Fruit fly (Drosophila melanogaster) whole organism, adult: ENCODE measurements around the gene IRSp53.

Experiments
- CG11617 ChIP-seq: fragments of 200-800 bp; sonication (Bioruptor generic); optimal IDR thresholded peaks from 2 replicates; lab custom pipeline; 2017; ENCODE audit warnings: mild to moderate bottlenecking, missing biosample characterization, missing genetic modification reagents, missing genetic modification characterization
- CG12768 ChIP-seq: fragments of 200-800 bp; sonication (Bioruptor generic); optimal IDR thresholded peaks from 2 replicates; lab custom pipeline; 2017; ENCODE audit warnings: missing biosample characterization, missing genetic modification characterization, mild to moderate bottlenecking, moderate library complexity, missing genetic modification reagents
- CG14711 ChIP-seq: fragments of 200-800 bp; sonication (Bioruptor generic); optimal IDR thresholded peaks from 2 replicates; lab custom pipeline; 2018; ENCODE audit warnings: missing biosample characterization, mild to moderate bottlenecking, missing genetic modification characterization, moderate library complexity
- CG1620 ChIP-seq: fragments of 200-800 bp; sonication (Bioruptor generic); optimal IDR thresholded peaks from 2 replicates; lab custom pipeline; 2016; ENCODE audit warnings: missing biosample characterization, missing genetic modification characterization
- CG33017 ChIP-seq: fragments of 200-800 bp; sonication (Bioruptor generic); optimal IDR thresholded peaks from 2 replicates; lab custom pipeline; 2018; ENCODE audit warnings: missing biosample characterization, mild to moderate bottlenecking, missing genetic modification characterization, moderate library complexity
- CG5204 ChIP-seq: fragments of 200-800 bp; sonication (Bioruptor generic); optimal IDR thresholded peaks from 2 replicates; lab custom pipeline; 2016; ENCODE audit warnings: missing biosample characterization, missing genetic modification characterization
- CG7045 ChIP-seq: fragments of 200-800 bp; sonication (Bioruptor generic); optimal IDR thresholded peaks from 2 replicates; lab custom pipeline; 2017; ENCODE audit warnings: missing biosample characterization, mild to moderate bottlenecking, missing genetic modification characterization
- CG7101 ChIP-seq: fragments of 200-800 bp; sonication (Bioruptor generic); optimal IDR thresholded peaks from 2 replicates; lab custom pipeline; 2018; ENCODE audit warnings: missing biosample characterization, mild to moderate bottlenecking, missing genetic modification characterization, moderate library complexity
- Clk ChIP-seq: fragments of 200-800 bp; sonication (Bioruptor generic); optimal IDR thresholded peaks from 2 replicates; lab custom pipeline; 2017; ENCODE audit warnings: missing biosample characterization, missing genetic modification characterization
- Crg-1 ChIP-seq: fragments of 200-800 bp; sonication (Bioruptor generic); optimal IDR thresholded peaks from 2 replicates; lab custom pipeline; 2016; ENCODE audit warnings: missing biosample characterization, missing genetic modification characterization
- Hr96 ChIP-seq: fragments of 200-800 bp; sonication (Bioruptor generic); optimal IDR thresholded peaks from 2 replicates; lab custom pipeline; 2016; ENCODE audit warnings: missing biosample characterization, missing genetic modification characterization
- Mnt ChIP-seq: fragments of 200-800 bp; sonication (Bioruptor generic); optimal IDR thresholded peaks from 2 replicates; lab custom pipeline; 2016; ENCODE audit warnings: missing biosample characterization, mild to moderate bottlenecking, missing genetic modification characterization
- bab1 ChIP-seq: fragments of 200-800 bp; sonication (Bioruptor generic); optimal IDR thresholded peaks from 3 replicates; lab custom pipeline; 2019; ENCODE audit warnings: missing biosample characterization, mild to moderate bottlenecking, missing genetic modification characterization, moderate library complexity
- cic ChIP-seq: fragments of 200-800 bp; sonication (Bioruptor generic); optimal IDR thresholded peaks from 2 replicates; lab custom pipeline; 2017; ENCODE audit warnings: missing biosample characterization, mild to moderate bottlenecking, missing genetic modification characterization, moderate library complexity
- cnc ChIP-seq, 2 experiments: fragments of >200 bp; optimal IDR thresholded peaks; 2 replicates each; lab custom pipeline; 2017
- kay ChIP-seq: fragments of 200-800 bp; sonication (Bioruptor generic); peaks from one replicate; lab custom pipeline; 2016; ENCODE audit warnings: missing biosample characterization, missing genetic modification characterization, borderline replicate concordance
- ovo ChIP-seq: fragments of 200-800 bp; sonication (Bioruptor generic); optimal IDR thresholded peaks from 2 replicates; lab custom pipeline; 2016; ENCODE audit warnings: missing biosample characterization, missing genetic modification characterization
- pad ChIP-seq: fragments of 200-800 bp; sonication (Bioruptor generic); optimal IDR thresholded peaks from 3 replicates; lab custom pipeline; 2017; ENCODE audit warnings: missing biosample characterization, missing genetic modification characterization, mild to moderate bottlenecking, moderate library complexity, missing genetic modification reagents
- tj ChIP-seq: fragments of 200-800 bp; sonication (Bioruptor generic); optimal IDR thresholded peaks from 3 replicates; lab custom pipeline; 2017; ENCODE audit warnings: missing biosample characterization, mild to moderate bottlenecking, missing genetic modification characterization, moderate library complexity
- toe ChIP-seq: fragments of 200-800 bp; sonication (Bioruptor generic); optimal IDR thresholded peaks from 2 replicates; lab custom pipeline; 2016; ENCODE audit warnings: missing biosample characterization, missing genetic modification characterization

The IRSp53 gene

DNA sequence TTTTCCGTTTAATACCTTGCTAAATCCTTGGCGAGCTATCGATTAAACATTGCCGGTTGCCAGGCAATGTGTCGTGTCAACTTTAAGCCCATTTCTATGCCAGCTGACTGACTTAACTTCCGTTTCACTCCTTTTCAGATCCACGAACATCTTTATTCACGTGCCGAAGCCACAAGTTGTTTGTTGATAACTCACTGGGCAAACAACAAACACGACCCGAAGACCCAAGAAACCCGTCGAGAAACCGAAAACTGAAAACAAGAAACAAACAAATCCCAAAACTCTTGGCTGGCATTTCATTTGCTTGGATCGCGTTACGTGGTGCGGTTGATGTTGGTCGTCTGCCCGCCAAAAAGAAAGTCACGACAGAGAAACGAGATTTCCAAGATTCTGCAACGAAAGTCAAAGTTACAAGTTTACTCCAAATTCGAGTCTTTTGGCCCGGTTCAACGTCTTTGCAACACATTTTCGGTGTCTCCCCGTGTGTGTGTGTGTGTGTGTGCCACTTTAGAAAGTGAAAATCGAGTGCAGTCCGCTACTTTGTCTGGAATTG is 15.0 kb downstream of the IRSp53 start, which contains the start of gene CG6216:
Gene CG6216 (minus strand): TSS at position 51 of the 553 bp plus-strand sequence.
- TF ChIP-seq Clk (GFP tag; lab: Kevin White, UChicago) (no peak), CG11617 (GFP tag; lab: Kevin White, UChicago) (no peak), CG5204 (no peak), CG7045 (GFP tag; lab: Kevin White, UChicago) (no peak), kay (no peak), cic (GFP tag; lab: Kevin White, UChicago) (no peak), ovo (GFP tag; lab: Kevin White, UChicago) (no peak), toe (GFP tag; lab: Kevin White, UChicago) (no peak), cnc (optimal IDR thresholded peaks at IDR 0.05; lab: Kevin White, UChicago) (no peak), CG7101 (tag; lab: Kevin White, UChicago) (no peak), pad (GFP tag; lab: Kevin White, UChicago) (no peak)

DNA sequence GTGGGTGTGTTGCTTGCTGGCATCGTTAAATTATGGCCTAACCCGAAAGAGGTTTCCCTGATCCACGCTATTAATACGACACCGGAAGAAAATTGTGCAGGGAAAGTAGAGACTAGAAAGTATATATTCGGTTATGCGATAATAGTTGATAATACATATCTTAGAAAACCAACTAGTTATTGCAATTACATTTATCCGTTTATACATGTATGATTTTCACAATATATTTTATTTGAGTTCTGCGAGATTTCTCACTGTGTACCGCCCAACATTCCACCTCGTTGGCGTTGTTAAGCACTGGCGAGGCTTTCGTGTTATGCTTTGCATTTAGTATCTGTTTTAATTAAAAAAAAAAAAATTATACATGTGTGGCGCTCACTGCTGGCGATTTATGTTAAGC is 19.5 kb downstream of the IRSp53 start:
- TF ChIP-seq ovo (GFP tag; lab: Kevin White, UChicago) (no peak), kay (no peak), CG7045 (GFP tag; lab: Kevin White, UChicago) (no peak), Hr96 (GFP tag; lab: Kevin White, UChicago) (no peak), toe (GFP tag; lab: Kevin White, UChicago) (no peak), cic (GFP tag; lab: Kevin White, UChicago) (no peak), CG5204 (no peak), tj (GFP tag; lab: Kevin White, UChicago) (no peak), Mnt (GFP tag; lab: Kevin White, UChicago) (no peak)

DNA sequence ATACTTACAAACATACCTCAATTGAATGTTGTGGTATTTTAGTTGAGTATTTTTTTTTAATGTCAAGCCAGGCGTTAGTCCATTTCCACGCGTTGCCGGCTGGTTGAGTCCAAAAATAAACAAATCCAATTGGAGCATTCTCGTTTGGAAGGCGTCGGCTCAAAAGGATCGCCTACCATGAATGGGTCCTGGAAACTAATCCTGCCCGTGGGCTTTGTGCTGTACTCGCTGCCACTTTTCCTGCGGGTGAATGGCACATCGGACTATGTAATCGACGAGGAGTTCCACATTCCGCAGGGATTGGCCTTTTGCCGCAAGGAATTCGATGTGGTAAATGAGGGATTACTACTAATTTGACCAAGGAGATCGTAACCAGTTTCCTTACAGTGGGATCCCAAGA is 29.1 kb downstream of the IRSp53 start, which contains the start of gene Alg10:
Gene Alg10 (plus strand): TSS at position 73 of the 400 bp plus-strand sequence.
- TF ChIP-seq tj (GFP tag; lab: Kevin White, UChicago) (no peak), CG5204 (no peak), CG33017 (tag; lab: Kevin White, UChicago) (no peak), toe (GFP tag; lab: Kevin White, UChicago) (no peak)

DNA sequence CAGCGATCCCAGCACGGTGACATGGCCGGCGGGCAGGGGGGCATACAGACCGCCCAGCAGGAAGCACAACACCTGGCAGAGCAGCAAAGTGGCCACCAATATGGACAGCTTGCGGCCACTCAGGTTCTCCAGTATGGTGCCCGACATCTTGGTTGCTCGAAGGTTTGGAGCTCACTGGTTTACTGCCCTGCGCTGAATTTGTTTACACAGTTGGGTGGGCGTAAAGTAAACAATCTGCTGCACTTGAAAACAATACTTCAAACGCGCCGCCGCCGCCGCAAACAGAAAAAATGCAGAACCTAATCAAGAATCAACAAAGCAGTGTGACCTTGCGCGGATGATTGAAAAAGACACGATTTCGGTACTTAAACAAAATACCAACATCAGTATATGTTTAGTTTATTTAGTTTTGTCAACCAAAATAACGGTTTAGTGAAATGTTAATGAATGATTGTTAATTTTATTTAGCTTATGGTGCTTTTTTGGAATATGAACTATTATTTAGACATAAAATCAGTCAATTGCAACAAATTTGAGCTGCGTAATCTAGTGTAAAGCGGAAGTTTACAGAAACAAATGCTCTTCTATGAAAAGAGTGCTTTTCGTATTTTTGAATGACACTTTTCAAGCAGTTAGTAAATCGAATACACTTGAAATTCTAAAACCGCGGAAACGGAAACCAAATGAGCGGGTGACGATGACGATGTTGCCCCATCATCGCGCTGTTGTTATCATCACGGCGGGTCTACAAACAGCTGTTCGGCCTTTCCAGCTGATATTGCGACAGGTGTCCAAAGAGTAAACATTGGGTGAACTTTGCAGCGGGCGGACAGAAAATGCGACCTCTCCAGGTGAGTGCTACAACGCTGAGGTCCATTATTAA is 33.7 kb downstream of the IRSp53 start, which contains the start of the genes wls and Adck5:
Gene wls (minus strand): TSS at position 327 of the 883 bp plus-strand sequence.
Gene Adck5 (plus strand): TSS at position 519 of the 883 bp plus-strand sequence.
- TF ChIP-seq CG1620 (GFP tag; lab: Kevin White, UChicago) (peak; percentile 47), Crg-1 (GFP tag; lab: Kevin White, UChicago) (peak; percentile 38), cnc (optimal IDR thresholded peaks at IDR 0.05; lab: Kevin White, UChicago) (no peak), CG11617 (GFP tag; lab: Kevin White, UChicago) (peak; percentile 77), CG33017 (tag; lab: Kevin White, UChicago) (peak; percentile 49), toe (GFP tag; lab: Kevin White, UChicago) (peak; percentile 52), kay (no peak), CG12768 (peak; percentile 67), Mnt (GFP tag; lab: Kevin White, UChicago) (peak; percentile 24), pad (GFP tag; lab: Kevin White, UChicago) (peak; percentile 43), bab1 (peak; percentile 90), Hr96 (GFP tag; lab: Kevin White, UChicago) (peak; percentile 46), CG14711 (tag; lab: Kevin White, UChicago) (peak; percentile 20), tj (GFP tag; lab: Kevin White, UChicago) (peak; percentile 35), CG5204 (peak; percentile 48), CG7045 (GFP tag; lab: Kevin White, UChicago) (peak; percentile 59), CG7101 (tag; lab: Kevin White, UChicago) (peak; percentile 57), ovo (GFP tag; lab: Kevin White, UChicago) (peak; percentile 31), cic (GFP tag; lab: Kevin White, UChicago) (no peak), Clk (GFP tag; lab: Kevin White, UChicago) (no peak)

DNA sequence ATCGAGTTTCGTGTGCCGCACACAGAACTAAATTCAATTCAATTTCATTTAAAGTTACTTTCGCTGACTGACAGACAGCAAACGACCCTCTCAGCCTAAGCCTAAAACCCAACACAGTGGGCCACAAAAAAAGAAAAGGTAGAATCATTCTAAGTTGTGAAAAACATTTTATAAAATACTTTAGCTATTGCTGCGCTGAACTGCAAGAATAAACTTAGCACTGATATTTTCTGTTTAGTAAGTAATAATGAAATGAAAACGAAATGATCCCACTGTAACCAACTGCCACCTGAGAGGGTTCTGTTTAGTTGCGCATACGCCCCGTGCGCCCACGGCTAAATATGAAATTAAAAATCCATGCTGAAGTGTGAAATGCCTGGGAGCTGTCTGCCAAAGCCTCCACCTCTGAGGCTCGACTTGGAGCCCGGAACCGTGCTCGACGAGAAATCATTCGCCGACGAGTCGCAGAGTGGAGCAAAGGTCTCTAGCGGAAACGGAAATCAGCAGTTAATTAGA is 37.3 kb downstream of the IRSp53 start, which contains the start of gene CG14142:
Gene CG14142 (plus strand): TSS at position 466 of the 516 bp plus-strand sequence.
- no peak for TF ChIP-seq Mnt (GFP tag; lab: Kevin White, UChicago)
- TF ChIP-seq kay, result no peak
- TF ChIP-seq CG7101 (tag; lab: Kevin White, UChicago), result no peak
- no peak for TF ChIP-seq CG5204
- no peak for TF ChIP-seq Hr96 (GFP tag; lab: Kevin White, UChicago)
- no peak for TF ChIP-seq pad (GFP tag; lab: Kevin White, UChicago)
- TF ChIP-seq CG1620 (GFP tag; lab: Kevin White, UChicago), result no peak
- TF ChIP-seq tj (GFP tag; lab: Kevin White, UChicago), result no peak
- no peak for TF ChIP-seq cnc (optimal IDR thresholded peaks at IDR 0.05; lab: Kevin White, UChicago)

DNA sequence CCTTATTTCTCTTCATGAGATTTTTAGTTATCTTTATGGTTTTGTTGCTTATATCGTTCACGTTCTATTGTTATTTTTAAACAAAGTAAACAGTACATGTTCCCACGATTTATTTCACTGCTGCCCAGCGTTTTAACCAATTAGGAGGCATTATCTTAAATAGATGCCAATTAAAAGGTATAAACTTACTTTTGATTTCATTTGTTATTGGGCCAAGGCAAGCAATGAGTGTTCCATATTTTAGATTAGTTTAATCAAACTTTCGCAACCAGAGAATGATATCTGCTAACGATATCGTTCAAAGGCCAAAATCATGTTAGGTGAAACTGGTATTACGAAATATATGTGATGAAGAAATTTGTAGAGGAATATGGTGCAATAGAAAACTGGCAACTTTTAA is 47.1 kb downstream of the IRSp53 start:
- TF ChIP-seq cic (GFP tag; lab: Kevin White, UChicago) (no peak), pad (GFP tag; lab: Kevin White, UChicago) (no peak), CG5204 (no peak), CG7045 (GFP tag; lab: Kevin White, UChicago) (no peak), CG14711 (tag; lab: Kevin White, UChicago) (no peak), cnc (optimal IDR thresholded peaks at IDR 0.05; lab: Kevin White, UChicago) (no peak), Crg-1 (GFP tag; lab: Kevin White, UChicago) (no peak), CG12768 (no peak), Mnt (GFP tag; lab: Kevin White, UChicago) (no peak), Hr96 (GFP tag; lab: Kevin White, UChicago) (no peak), toe (GFP tag; lab: Kevin White, UChicago) (no peak), Clk (GFP tag; lab: Kevin White, UChicago) (no peak), CG33017 (tag; lab: Kevin White, UChicago) (no peak), bab1 (no peak)
